Worm (Caenorhabditis elegans): ENCODE results near the gene nas-15.

- TF ChIP-seq him-1 (tag; optimal IDR thresholded peaks at IDR 0.05) = no peak
- TF ChIP-seq W03F9.2 (tag; optimal IDR thresholded peaks at IDR 0.05) = no peak
- no peak for TF ChIP-seq dao-5 (tag; optimal IDR thresholded peaks at IDR 0.05)
These were observed 1.7 kb downstream of the nas-15 start for ce11 chrX:779259-779658.
